Worm (Caenorhabditis elegans): ENCODE measurements around the gene dhs-9.

Gene dhs-9

DNA sequence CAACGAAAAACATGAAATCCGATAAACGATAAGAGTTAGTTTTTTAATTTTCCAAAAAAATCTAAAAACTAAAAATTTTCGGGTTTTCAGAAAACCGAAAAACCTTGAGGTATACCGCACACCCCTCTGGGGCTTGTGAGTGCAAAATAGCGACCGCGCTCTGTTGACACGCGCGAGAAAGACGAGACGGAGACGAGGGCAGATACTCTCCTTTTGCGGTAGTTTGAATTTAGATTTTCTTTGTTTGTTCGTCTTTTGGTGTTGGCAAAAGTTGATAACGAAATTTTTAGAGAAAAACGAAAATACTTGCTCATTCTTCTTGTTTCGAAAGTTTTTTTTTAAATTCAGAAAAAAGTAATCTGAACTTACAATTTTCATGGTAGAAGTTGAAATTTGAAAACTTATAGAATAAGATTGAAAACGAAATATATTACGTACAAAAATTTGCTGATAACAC, 37.8 kb upstream of the dhs-9 start, which contains the start of the genes W03A5.2 and Y32H12A.8:
Gene W03A5.2, plus strand, starts transcription at position 407 of the 457 bp plus-strand sequence.
Gene Y32H12A.8, minus strand, starts transcription at position 410 of the 457 bp plus-strand sequence.
- peak; percentile 33 for TF ChIP-seq nhr-237 (tag; optimal IDR thresholded peaks at IDR 0.05)
- TF ChIP-seq nhr-2 (tag; optimal IDR thresholded peaks at IDR 0.05), result no peak
- TF ChIP-seq nhr-12 (tag; optimal IDR thresholded peaks at IDR 0.05), result no peak
- peak; percentile 88 for TF ChIP-seq unc-120 (tag; optimal IDR thresholded peaks at IDR 0.05; ENCODE audit: poor library complexity, severe bottlenecking)
- TF ChIP-seq mep-1 (tag; optimal IDR thresholded peaks at IDR 0.05), result peak; percentile 29
- TF ChIP-seq mls-2 (tag; optimal IDR thresholded peaks at IDR 0.05), result no peak
- peak; percentile 24 for TF ChIP-seq pha-4 (tag; optimal IDR thresholded peaks at IDR 0.05)
- TF ChIP-seq hlh-1 (tag; optimal IDR thresholded peaks at IDR 0.05), result peak; percentile 6
- peak; percentile 68 for TF ChIP-seq lsy-2 (tag; optimal IDR thresholded peaks at IDR 0.05)
- TF ChIP-seq ceh-83 (GFP tag; optimal IDR thresholded peaks at IDR 0.05), result no peak

ce11 chrIII:5404998-5405397, 37.2 kb upstream of the dhs-9 start:
- no peak for TF ChIP-seq nhr-2 (tag; optimal IDR thresholded peaks at IDR 0.05)
- TF ChIP-seq mab-5 (tag; optimal IDR thresholded peaks at IDR 0.05), result no peak
- no peak for TF ChIP-seq elt-1 (tag; optimal IDR thresholded peaks at IDR 0.05; ENCODE audit: borderline replicate concordance, insufficient read depth)
- TF ChIP-seq elt-3 (tag; optimal IDR thresholded peaks at IDR 0.05), result no peak
- no peak for TF ChIP-seq zip-8 (tag; optimal IDR thresholded peaks at IDR 0.05)
- TF ChIP-seq cnd-1 (tag; optimal IDR thresholded peaks at IDR 0.05), result no peak
- no peak for TF ChIP-seq unc-120 (tag; optimal IDR thresholded peaks at IDR 0.05; ENCODE audit: poor library complexity, severe bottlenecking)
- no peak for TF ChIP-seq hlh-1 (tag; optimal IDR thresholded peaks at IDR 0.05)
- no peak for TF ChIP-seq ceh-39 (tag; optimal IDR thresholded peaks at IDR 0.05)
- no peak for TF ChIP-seq nhr-76 (tag; optimal IDR thresholded peaks at IDR 0.05)
- TF ChIP-seq lin-32 (GFP tag; optimal IDR thresholded peaks at IDR 0.05), result no peak
- TF ChIP-seq bed-3 (GFP tag; optimal IDR thresholded peaks at IDR 0.05), result no peak
- no peak for TF ChIP-seq sptf-1 (tag; optimal IDR thresholded peaks at IDR 0.05)
- no peak for TF ChIP-seq pha-4 (tag; optimal IDR thresholded peaks at IDR 0.05)

ce11 chrIII:5402419-5402818, 34.6 kb upstream of the dhs-9 start:
- TF ChIP-seq sem-2 (GFP tag; optimal IDR thresholded peaks at IDR 0.05) (no peak), lsy-2 (tag; optimal IDR thresholded peaks at IDR 0.05) (no peak), mab-5 (tag; optimal IDR thresholded peaks at IDR 0.05) (no peak), elt-3 (tag; optimal IDR thresholded peaks at IDR 0.05) (no peak), unc-39 (tag; optimal IDR thresholded peaks at IDR 0.05) (no peak), drap-1 (GFP tag; optimal IDR thresholded peaks at IDR 0.05) (no peak), flh-1 (GFP tag; optimal IDR thresholded peaks at IDR 0.05) (no peak), ces-1 (GFP tag; optimal IDR thresholded peaks at IDR 0.05) (peak; percentile 90)

ce11 chrIII:5395746-5396145, 27.9 kb upstream of the dhs-9 start:
- TF ChIP-seq cnd-1 (tag; optimal IDR thresholded peaks at IDR 0.05) (no peak), ces-1 (GFP tag; optimal IDR thresholded peaks at IDR 0.05) (no peak), flh-1 (GFP tag; optimal IDR thresholded peaks at IDR 0.05) (no peak), elt-1 (tag; optimal IDR thresholded peaks at IDR 0.05; ENCODE audit: borderline replicate concordance, insufficient read depth) (no peak), nhr-237 (tag; optimal IDR thresholded peaks at IDR 0.05) (no peak), ceh-39 (tag; optimal IDR thresholded peaks at IDR 0.05) (no peak), ceh-83 (GFP tag; optimal IDR thresholded peaks at IDR 0.05) (no peak), bed-3 (GFP tag; optimal IDR thresholded peaks at IDR 0.05) (no peak)

DNA sequence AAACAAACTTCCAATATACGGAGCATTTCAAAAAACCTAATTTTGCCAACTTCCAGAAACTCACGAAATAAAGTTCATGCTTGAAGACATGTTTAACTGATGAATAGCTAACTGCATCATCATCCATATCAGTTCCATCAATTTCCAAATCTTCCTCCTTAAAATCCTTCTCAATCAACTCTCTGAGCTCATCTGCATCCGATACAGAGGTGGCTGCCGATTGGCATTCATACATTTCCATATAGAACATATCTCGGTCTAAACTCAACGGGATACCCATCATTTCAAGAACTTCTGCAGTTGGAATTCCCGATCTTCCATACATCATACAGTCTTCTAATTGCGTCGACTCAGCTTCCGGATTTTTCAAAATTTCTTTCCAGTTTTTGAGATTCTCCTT, 21.5 kb upstream of the dhs-9 start:
- TF ChIP-seq unc-39 (tag; optimal IDR thresholded peaks at IDR 0.05) (no peak), drap-1 (GFP tag; optimal IDR thresholded peaks at IDR 0.05) (no peak), elt-1 (tag; optimal IDR thresholded peaks at IDR 0.05; ENCODE audit: borderline replicate concordance, insufficient read depth) (no peak), nhr-2 (tag; optimal IDR thresholded peaks at IDR 0.05) (no peak), lsy-2 (tag; optimal IDR thresholded peaks at IDR 0.05) (no peak), lin-13 (tag; optimal IDR thresholded peaks at IDR 0.05) (no peak), mab-5 (tag; optimal IDR thresholded peaks at IDR 0.05) (no peak)

DNA sequence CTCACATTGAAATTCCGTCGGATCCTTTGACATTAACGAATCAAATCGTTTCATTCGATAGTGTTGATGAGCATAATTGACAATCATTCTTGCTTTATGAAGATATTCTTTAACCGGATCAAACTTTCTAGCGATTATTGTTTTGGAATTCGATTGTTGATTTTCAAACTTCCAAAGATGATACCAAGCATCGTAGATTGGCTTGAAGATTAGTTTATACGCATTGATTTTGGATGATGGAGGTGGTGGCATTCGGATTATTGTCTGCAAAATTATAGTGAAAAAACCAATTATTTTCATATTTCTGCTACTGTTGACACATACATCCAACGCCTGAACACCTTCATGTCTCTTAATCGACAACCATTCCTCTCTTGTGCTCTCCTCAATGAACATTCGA, 20.3 kb upstream of the dhs-9 start:
- TF ChIP-seq tbx-8 (GFP tag; optimal IDR thresholded peaks at IDR 0.05), result no peak
- TF ChIP-seq elt-3 (tag; optimal IDR thresholded peaks at IDR 0.05), result no peak
- no peak for TF ChIP-seq ceh-83 (GFP tag; optimal IDR thresholded peaks at IDR 0.05)
- no peak for TF ChIP-seq nhr-28 (tag; optimal IDR thresholded peaks at IDR 0.05)
- no peak for TF ChIP-seq flh-1 (GFP tag; optimal IDR thresholded peaks at IDR 0.05)
- TF ChIP-seq mab-5 (tag; optimal IDR thresholded peaks at IDR 0.05), result no peak
- no peak for TF ChIP-seq lin-32 (GFP tag; optimal IDR thresholded peaks at IDR 0.05)
- no peak for TF ChIP-seq pha-4 (tag; optimal IDR thresholded peaks at IDR 0.05)
- TF ChIP-seq nhr-2 (tag; optimal IDR thresholded peaks at IDR 0.05), result no peak
- no peak for TF ChIP-seq unc-62 (GFP tag; optimal IDR thresholded peaks at IDR 0.05)
- TF ChIP-seq mep-1 (tag; optimal IDR thresholded peaks at IDR 0.05), result no peak
